Worm (Caenorhabditis elegans): Measurements from ENCODE around the gene R166.3.
A peak's percentile ranks its signal among the peaks of the same experiment; 100 is the strongest.

R166.3 gene

ce11 chrII:10544374-10544908 is 5.3 kb upstream of the R166.3 start:
- no peak for TF ChIP-seq hlh-1 (tag; optimal IDR thresholded peaks at IDR 0.05)
- TF ChIP-seq nhr-28 (tag; optimal IDR thresholded peaks at IDR 0.05), result no peak
- TF ChIP-seq snpc-4 (tag; optimal IDR thresholded peaks at IDR 0.05), result no peak
- no peak for TF ChIP-seq ceh-43 (GFP tag; optimal IDR thresholded peaks at IDR 0.05)
- TF ChIP-seq unc-120 (tag; optimal IDR thresholded peaks at IDR 0.05; ENCODE audit: poor library complexity, severe bottlenecking), result no peak
- TF ChIP-seq drap-1 (GFP tag; optimal IDR thresholded peaks at IDR 0.05), result no peak
- no peak for TF ChIP-seq elt-1 (tag; optimal IDR thresholded peaks at IDR 0.05; ENCODE audit: borderline replicate concordance, insufficient read depth)
- TF ChIP-seq lin-13 (tag; optimal IDR thresholded peaks at IDR 0.05), result no peak
- TF ChIP-seq ceh-83 (GFP tag; optimal IDR thresholded peaks at IDR 0.05), result no peak
- no peak for TF ChIP-seq nhr-12 (tag; optimal IDR thresholded peaks at IDR 0.05)
- TF ChIP-seq elt-3 (tag; optimal IDR thresholded peaks at IDR 0.05), result no peak
- no peak for TF ChIP-seq nhr-76 (tag; optimal IDR thresholded peaks at IDR 0.05)

DNA sequence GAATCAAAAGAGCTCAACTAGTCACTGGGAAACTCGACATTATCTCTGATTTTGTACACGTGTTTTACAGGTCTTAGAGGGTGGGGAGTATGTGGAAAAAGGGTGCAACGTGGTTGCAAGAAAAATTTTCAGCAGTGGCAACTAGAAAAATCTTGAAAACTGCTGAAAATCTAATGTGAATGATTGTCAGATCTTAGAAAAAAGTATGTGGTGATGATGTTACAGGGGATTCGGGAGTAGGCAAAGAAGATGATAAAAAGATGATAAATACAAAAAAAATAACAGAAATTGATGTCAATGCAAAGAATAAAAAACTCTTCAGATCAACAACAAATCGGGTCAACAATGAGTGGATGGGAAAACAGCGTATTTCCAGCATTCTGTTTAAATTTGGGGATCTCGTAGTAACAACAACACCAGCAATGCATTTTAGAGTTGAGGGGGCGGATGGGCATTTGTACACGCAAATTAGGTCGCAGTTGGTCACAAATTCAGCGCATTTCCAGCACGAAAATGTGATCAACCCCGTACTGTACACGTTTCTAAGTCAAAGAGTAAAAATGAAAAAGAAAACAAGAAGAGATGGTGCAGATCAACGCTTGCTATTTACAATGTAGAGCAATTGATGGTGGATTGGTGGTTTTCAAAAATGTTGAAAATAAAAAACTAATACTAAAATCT is 4.5 kb upstream of the R166.3 start:
- TF ChIP-seq cnd-1 (tag; optimal IDR thresholded peaks at IDR 0.05) (no peak), blmp-1 (tag; optimal IDR thresholded peaks at IDR 0.05) (no peak), nhr-28 (tag; optimal IDR thresholded peaks at IDR 0.05) (no peak), unc-39 (tag; optimal IDR thresholded peaks at IDR 0.05) (no peak), ceh-43 (GFP tag; optimal IDR thresholded peaks at IDR 0.05) (no peak), ztf-11 (tag; optimal IDR thresholded peaks at IDR 0.05) (no peak), tbx-8 (GFP tag; optimal IDR thresholded peaks at IDR 0.05) (no peak), M03D4.4 (tag; optimal IDR thresholded peaks at IDR 0.05) (no peak), mep-1 (tag; optimal IDR thresholded peaks at IDR 0.05) (no peak), lsy-2 (tag; optimal IDR thresholded peaks at IDR 0.05) (no peak)

ce11 chrII:10542654-10543456 is 3.7 kb upstream of the R166.3 start:
- TF ChIP-seq cnd-1 (tag; optimal IDR thresholded peaks at IDR 0.05) (peak; percentile 29), bed-3 (GFP tag; optimal IDR thresholded peaks at IDR 0.05) (no peak)

DNA sequence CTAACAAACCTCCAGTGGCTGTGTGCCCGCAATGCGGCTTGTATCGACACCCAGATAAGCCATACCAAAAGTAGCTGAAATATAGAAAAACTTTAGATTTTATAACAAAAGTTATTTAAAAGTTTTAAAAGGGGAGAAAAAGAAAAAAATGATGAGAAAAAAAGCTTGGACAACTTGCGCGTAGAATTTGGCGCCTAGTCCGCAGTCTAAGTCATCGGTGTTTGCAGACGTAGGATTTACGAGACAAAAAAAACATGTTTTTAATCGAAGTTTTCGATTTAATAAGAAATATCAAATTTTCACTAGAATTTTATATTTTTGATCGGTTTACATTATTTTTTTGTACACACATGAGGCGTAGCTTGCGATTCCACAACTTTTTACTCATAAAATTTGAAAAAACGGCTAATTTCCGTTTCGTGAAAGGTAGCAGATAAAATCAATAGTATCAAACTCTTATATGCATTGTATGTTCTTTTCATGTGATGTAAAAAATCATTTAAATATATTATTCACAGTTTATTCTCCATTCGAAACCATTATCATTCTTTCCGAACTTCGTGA is 2.9 kb upstream of the R166.3 start, which contains the start of gene pro-1:
Gene pro-1 (minus strand): TSS at position 74 of the 564 bp plus-strand sequence.
- TF ChIP-seq tbx-8 (GFP tag; optimal IDR thresholded peaks at IDR 0.05) (no peak), ham-2 (GFP tag; optimal IDR thresholded peaks at IDR 0.05) (no peak), mep-1 (tag; optimal IDR thresholded peaks at IDR 0.05) (peak; percentile 21), ces-1 (GFP tag; optimal IDR thresholded peaks at IDR 0.05) (peak; percentile 46), nhr-2 (tag; optimal IDR thresholded peaks at IDR 0.05) (no peak), hlh-1 (tag; optimal IDR thresholded peaks at IDR 0.05) (no peak), ceh-39 (tag; optimal IDR thresholded peaks at IDR 0.05) (peak; percentile 57), ztf-11 (tag; optimal IDR thresholded peaks at IDR 0.05) (peak; percentile 16), nhr-28 (tag; optimal IDR thresholded peaks at IDR 0.05) (no peak), mls-2 (tag; optimal IDR thresholded peaks at IDR 0.05) (no peak), elt-3 (tag; optimal IDR thresholded peaks at IDR 0.05) (no peak), mab-5 (tag; optimal IDR thresholded peaks at IDR 0.05) (no peak), sptf-1 (tag; optimal IDR thresholded peaks at IDR 0.05) (peak; percentile 77), unc-62 (GFP tag; optimal IDR thresholded peaks at IDR 0.05) (peak; percentile 41), elt-1 (tag; optimal IDR thresholded peaks at IDR 0.05; ENCODE audit: borderline replicate concordance, insufficient read depth) (no peak), zip-8 (tag; optimal IDR thresholded peaks at IDR 0.05) (no peak), lin-13 (tag; optimal IDR thresholded peaks at IDR 0.05) (no peak), lsy-2 (tag; optimal IDR thresholded peaks at IDR 0.05) (peak; percentile 55), M03D4.4 (tag; optimal IDR thresholded peaks at IDR 0.05) (peak; percentile 45), bed-3 (GFP tag; optimal IDR thresholded peaks at IDR 0.05) (peak; percentile 27), drap-1 (GFP tag; optimal IDR thresholded peaks at IDR 0.05) (no peak), lin-32 (GFP tag; optimal IDR thresholded peaks at IDR 0.05) (no peak), nhr-76 (tag; optimal IDR thresholded peaks at IDR 0.05) (no peak), cnd-1 (tag; optimal IDR thresholded peaks at IDR 0.05) (no peak), flh-1 (GFP tag; optimal IDR thresholded peaks at IDR 0.05) (no peak), blmp-1 (tag; optimal IDR thresholded peaks at IDR 0.05) (no peak), nhr-12 (tag; optimal IDR thresholded peaks at IDR 0.05) (no peak), snpc-4 (tag; optimal IDR thresholded peaks at IDR 0.05) (no peak), unc-39 (tag; optimal IDR thresholded peaks at IDR 0.05) (no peak), ceh-83 (GFP tag; optimal IDR thresholded peaks at IDR 0.05) (peak; percentile 43), nhr-237 (tag; optimal IDR thresholded peaks at IDR 0.05) (peak; percentile 52), sem-2 (GFP tag; optimal IDR thresholded peaks at IDR 0.05) (peak; percentile 14), unc-120 (tag; optimal IDR thresholded peaks at IDR 0.05; ENCODE audit: poor library complexity, severe bottlenecking) (no peak), ceh-43 (GFP tag; optimal IDR thresholded peaks at IDR 0.05) (no peak), pha-4 (tag; optimal IDR thresholded peaks at IDR 0.05) (peak; percentile 5)
